Fruit fly (Drosophila melanogaster) whole organism, embryonic: ENCODE results near the gene Bacc.
A peak's percentile ranks its signal among the peaks of the same experiment; 100 is the strongest.

Experiments used
- Bdp1 ChIP-seq: fragments of 200-800 bp; sonication (Bioruptor generic); optimal IDR thresholded peaks from 3 replicates; lab custom pipeline; 2016; ENCODE audit warnings: missing biosample characterization, missing genetic modification characterization
- CG1024 ChIP-seq: fragments of 200-800 bp; sonication (Bioruptor generic); IDR thresholded peaks from 2 replicates; pipeline ENCODE4 v1.3.6; 2022; ENCODE audit warnings: missing biosample characterization, missing genetic modification characterization
- CG10267 ChIP-seq: fragments of 200-800 bp; sonication (Bioruptor generic); optimal IDR thresholded peaks from 2 replicates; lab custom pipeline; 2018; ENCODE audit warnings: missing biosample characterization, mild to moderate bottlenecking, missing genetic modification characterization, moderate library complexity
- CG10274 ChIP-seq: fragments of 200-800 bp; sonication (Bioruptor generic); optimal IDR thresholded peaks from 3 replicates; lab custom pipeline; 2017; ENCODE audit warnings: missing biosample characterization, mild to moderate bottlenecking, missing genetic modification characterization
- CG12769 ChIP-seq: fragments of 200-800 bp; sonication (Bioruptor generic); optimal IDR thresholded peaks from 2 replicates; lab custom pipeline; 2019; ENCODE audit warnings: missing biosample characterization, mild to moderate bottlenecking, missing genetic modification characterization, moderate library complexity
- CG14441 ChIP-seq: fragments of 200-800 bp; sonication (Bioruptor generic); IDR thresholded peaks from 2 replicates; pipeline ENCODE4 v1.3.6; 2022; ENCODE audit warnings: missing biosample characterization, missing genetic modification characterization
- CG14667 ChIP-seq: fragments of 200-800 bp; sonication (Bioruptor generic); IDR thresholded peaks from 2 replicates; pipeline ENCODE4 v1.3.6; 2022; ENCODE audit warnings: missing biosample characterization, missing genetic modification characterization
- CG16813 ChIP-seq: fragments of 200-800 bp; sonication (Bioruptor generic); IDR thresholded peaks from 3 replicates; pipeline ENCODE4 v1.3.6; 2022; ENCODE audit warnings: missing biosample characterization, missing genetic modification characterization; ENCODE audit not compliant: partially characterized antibody
- CG3065 ChIP-seq: fragments of 200-800 bp; sonication (Bioruptor generic); optimal IDR thresholded peaks from 2 replicates; lab custom pipeline; 2016; ENCODE audit warnings: missing biosample characterization, missing genetic modification characterization
- CG32532 ChIP-seq: fragments of 200-800 bp; sonication (Bioruptor generic); IDR thresholded peaks from 2 replicates; pipeline ENCODE4 v1.3.6; 2022; ENCODE audit warnings: missing biosample characterization, missing genetic modification characterization
- CG32767 ChIP-seq: fragments of 200-800 bp; sonication (Bioruptor generic); IDR thresholded peaks from 2 replicates; pipeline ENCODE4 v1.3.6; 2022; ENCODE audit warnings: missing biosample characterization, missing genetic modification characterization
- CG3281 ChIP-seq: fragments of 200-800 bp; sonication (Bioruptor generic); optimal IDR thresholded peaks from 3 replicates; lab custom pipeline; 2017; ENCODE audit warnings: missing biosample characterization, mild to moderate bottlenecking, missing genetic modification characterization
- CG4328 ChIP-seq: fragments of 200-800 bp; sonication (Bioruptor generic); optimal IDR thresholded peaks from 3 replicates; lab custom pipeline; 2017; ENCODE audit warnings: missing biosample characterization, missing genetic modification reagents, missing genetic modification characterization
- CG9437 ChIP-seq: fragments of 200-800 bp; sonication (Bioruptor generic); optimal IDR thresholded peaks from 2 replicates; lab custom pipeline; 2018; ENCODE audit warnings: missing biosample characterization, mild to moderate bottlenecking, missing genetic modification characterization
- CkIIα-i1 ChIP-seq: fragments of 200-800 bp; sonication (Bioruptor generic); IDR thresholded peaks from 2 replicates; pipeline ENCODE4 v1.3.6; 2022; ENCODE audit warnings: missing biosample characterization, missing genetic modification characterization
- Deaf1 ChIP-seq: fragments of 200-800 bp; optimal IDR thresholded peaks from 3 replicates; lab custom pipeline; 2019; ENCODE audit warnings: missing biosample characterization, mild to moderate bottlenecking, missing genetic modification characterization, moderate library complexity
- Dip3 ChIP-seq: fragments of 200-800 bp; sonication (Bioruptor generic); optimal IDR thresholded peaks from 3 replicates; lab custom pipeline; 2016; ENCODE audit warnings: missing biosample characterization, missing genetic modification characterization
- GATAe ChIP-seq: fragments of 200-800 bp; sonication (Bioruptor generic); conservative IDR thresholded peaks from 2 replicates; pipeline ENCODE4 v1.3.6; 2022; ENCODE audit warnings: missing biosample characterization, missing genetic modification characterization
- Hmr ChIP-seq: fragments of 200-800 bp; sonication (Bioruptor generic); optimal IDR thresholded peaks from 3 replicates; lab custom pipeline; 2017; ENCODE audit warnings: mild to moderate bottlenecking, missing biosample characterization, missing genetic modification reagents, missing genetic modification characterization
- Mad ChIP-seq: fragments of 200-800 bp; sonication (Bioruptor generic); optimal IDR thresholded peaks from 2 replicates; lab custom pipeline; 2016; ENCODE audit warnings: missing biosample characterization, missing genetic modification characterization
- Ssrp ChIP-seq: fragments of 200-800 bp; sonication (Bioruptor generic); optimal IDR thresholded peaks from 2 replicates; lab custom pipeline; 2018; ENCODE audit warnings: missing biosample characterization, mild to moderate bottlenecking, missing genetic modification characterization, moderate library complexity
- TFAM ChIP-seq: fragments of 200-800 bp; sonication (Bioruptor generic); optimal IDR thresholded peaks from 2 replicates; lab custom pipeline; 2017; ENCODE audit warnings: missing biosample characterization, missing genetic modification characterization, inconsistent platforms
- Taf1 ChIP-seq: fragments of 200-800 bp; sonication (Bioruptor generic); IDR thresholded peaks from 2 replicates; pipeline ENCODE4 v1.3.6; 2022; ENCODE audit warnings: missing biosample characterization, missing genetic modification characterization
- Usf ChIP-seq: fragments of 200-800 bp; sonication (Bioruptor generic); optimal IDR thresholded peaks from 2 replicates; lab custom pipeline; 2017; ENCODE audit warnings: missing genotype, missing biosample characterization, missing genetic modification characterization
- ab ChIP-seq: fragments of 200-800 bp; sonication (Bioruptor generic); optimal IDR thresholded peaks from 2 replicates; lab custom pipeline; 2016; ENCODE audit warnings: missing biosample characterization, missing genetic modification characterization
- bcd ChIP-seq: fragments of 200-800 bp; sonication (Bioruptor generic); optimal IDR thresholded peaks from 2 replicates; lab custom pipeline; 2017; ENCODE audit warnings: missing biosample characterization, mild to moderate bottlenecking, missing genetic modification characterization
- bigmax ChIP-seq: fragments of 200-800 bp; sonication (Bioruptor generic); optimal IDR thresholded peaks from 2 replicates; lab custom pipeline; 2018; ENCODE audit warnings: missing biosample characterization, mild to moderate bottlenecking, missing genetic modification characterization
- bsh ChIP-seq, 2 experiments: fragments of 200-800 bp; sonication (Bioruptor generic); optimal IDR thresholded peaks; 2 replicates each; lab custom pipeline; 2017 to 2018; ENCODE audit warnings: mild to moderate bottlenecking in 2 of 2, missing biosample characterization in 2 of 2, missing genetic modification characterization in 2 of 2, moderate library complexity in 1 of 2
- caup ChIP-seq: fragments of 200-800 bp; sonication (Bioruptor generic); optimal IDR thresholded peaks from 3 replicates; lab custom pipeline; 2017; ENCODE audit warnings: missing biosample characterization, mild to moderate bottlenecking, missing genetic modification characterization, moderate library complexity; ENCODE audit not compliant: severe bottlenecking
- chn ChIP-seq: fragments of 200-800 bp; sonication (Bioruptor generic); optimal IDR thresholded peaks from 2 replicates; lab custom pipeline; 2016; ENCODE audit warnings: missing biosample characterization, missing genetic modification characterization
- corto ChIP-seq: fragments of 200-800 bp; sonication (Bioruptor generic); optimal IDR thresholded peaks from 2 replicates; lab custom pipeline; 2016; ENCODE audit warnings: missing biosample characterization, mild to moderate bottlenecking, missing genetic modification characterization, moderate library complexity
- croc ChIP-seq: fragments of 200-800 bp; sonication (Bioruptor generic); conservative IDR thresholded peaks from 3 replicates; pipeline ENCODE4 v1.3.6; 2022; ENCODE audit warnings: missing biosample characterization, missing genetic modification characterization
- crol ChIP-seq: fragments of 200-800 bp; sonication (Bioruptor generic); IDR thresholded peaks from 2 replicates; pipeline ENCODE4 v1.3.6; 2022; ENCODE audit warnings: missing biosample characterization, missing genetic modification characterization
- crp ChIP-seq, 2 experiments: fragments of 200-800 bp; sonication (Bioruptor generic); optimal IDR thresholded peaks; 2 replicates in 1 of 2; 3 replicates in 1 of 2; lab custom pipeline; 2017; ENCODE audit warnings: missing biosample characterization in 2 of 2, missing genetic modification characterization in 2 of 2, mild to moderate bottlenecking in 1 of 2, moderate library complexity in 1 of 2
- en ChIP-seq: fragments of 200-800 bp; sonication (Bioruptor generic); optimal IDR thresholded peaks from 2 replicates; lab custom pipeline; 2016; ENCODE audit warnings: missing biosample characterization, missing genetic modification characterization
- fd102C ChIP-seq: fragments of 200-800 bp; sonication (Bioruptor generic); optimal IDR thresholded peaks from 2 replicates; lab custom pipeline; 2018; ENCODE audit warnings: missing biosample characterization, mild to moderate bottlenecking, missing genetic modification characterization, moderate library complexity
- fru ChIP-seq: fragments of >200 bp; optimal IDR thresholded peaks from 2 replicates; lab custom pipeline; 2017
- fu2 ChIP-seq: fragments of 200-800 bp; sonication (Bioruptor generic); optimal IDR thresholded peaks from 2 replicates; lab custom pipeline; 2016; ENCODE audit warnings: missing biosample characterization, missing genetic modification characterization
- h ChIP-seq: fragments of >200 bp; optimal IDR thresholded peaks from 2 replicates; lab custom pipeline; 2017
- lbe ChIP-seq: fragments of 200-800 bp; sonication (Bioruptor generic); optimal IDR thresholded peaks from 2 replicates; lab custom pipeline; 2016; ENCODE audit warnings: missing biosample characterization, mild to moderate bottlenecking, missing genetic modification characterization
- lmd ChIP-seq: fragments of 200-800 bp; sonication (Bioruptor generic); IDR thresholded peaks from 2 replicates; pipeline ENCODE4 v1.3.6; 2022; ENCODE audit warnings: missing biosample characterization, missing genetic modification characterization
- pb ChIP-seq: fragments of 200-800 bp; sonication (Bioruptor generic); optimal IDR thresholded peaks from 3 replicates; lab custom pipeline; 2016; ENCODE audit warnings: missing biosample characterization, missing genetic modification characterization
- pnt ChIP-seq: fragments of 200-800 bp; sonication (Bioruptor generic); optimal IDR thresholded peaks from 3 replicates; lab custom pipeline; 2016; ENCODE audit warnings: missing biosample characterization, missing genetic modification characterization
- scrt ChIP-seq: fragments of 200-800 bp; sonication (Bioruptor generic); optimal IDR thresholded peaks from 2 replicates; lab custom pipeline; 2018; ENCODE audit warnings: missing biosample characterization, mild to moderate bottlenecking, missing genetic modification characterization, moderate library complexity
- sens ChIP-seq: fragments of 200-800 bp; sonication (Bioruptor generic); peaks from one replicate; lab custom pipeline; 2016; ENCODE audit warnings: missing biosample characterization, missing genetic modification characterization
- seq ChIP-seq: fragments of 200-800 bp; sonication (Bioruptor generic); IDR thresholded peaks from 2 replicates; pipeline ENCODE4 v1.3.6; 2022; ENCODE audit warnings: missing biosample characterization, missing genetic modification characterization
- sqz ChIP-seq: fragments of 200-800 bp; sonication (Bioruptor generic); optimal IDR thresholded peaks from 3 replicates; lab custom pipeline; 2018; ENCODE audit warnings: missing biosample characterization, mild to moderate bottlenecking, missing genetic modification characterization
- twi ChIP-seq: fragments of 200-800 bp; optimal IDR thresholded peaks from 2 replicates; lab custom pipeline; 2019; ENCODE audit warnings: missing biosample characterization, mild to moderate bottlenecking, missing genetic modification characterization, moderate library complexity
- vvl ChIP-seq: fragments of 200-800 bp; sonication (Bioruptor generic); IDR thresholded peaks from 2 replicates; pipeline ENCODE4 v1.3.6; 2022; ENCODE audit warnings: missing biosample characterization, missing genetic modification characterization
- wdn ChIP-seq: fragments of 200-800 bp; sonication (Bioruptor generic); IDR thresholded peaks from 2 replicates; pipeline ENCODE4 v1.3.6; 2022; ENCODE audit warnings: missing biosample characterization, missing genetic modification characterization

The Bacc gene

DNA sequence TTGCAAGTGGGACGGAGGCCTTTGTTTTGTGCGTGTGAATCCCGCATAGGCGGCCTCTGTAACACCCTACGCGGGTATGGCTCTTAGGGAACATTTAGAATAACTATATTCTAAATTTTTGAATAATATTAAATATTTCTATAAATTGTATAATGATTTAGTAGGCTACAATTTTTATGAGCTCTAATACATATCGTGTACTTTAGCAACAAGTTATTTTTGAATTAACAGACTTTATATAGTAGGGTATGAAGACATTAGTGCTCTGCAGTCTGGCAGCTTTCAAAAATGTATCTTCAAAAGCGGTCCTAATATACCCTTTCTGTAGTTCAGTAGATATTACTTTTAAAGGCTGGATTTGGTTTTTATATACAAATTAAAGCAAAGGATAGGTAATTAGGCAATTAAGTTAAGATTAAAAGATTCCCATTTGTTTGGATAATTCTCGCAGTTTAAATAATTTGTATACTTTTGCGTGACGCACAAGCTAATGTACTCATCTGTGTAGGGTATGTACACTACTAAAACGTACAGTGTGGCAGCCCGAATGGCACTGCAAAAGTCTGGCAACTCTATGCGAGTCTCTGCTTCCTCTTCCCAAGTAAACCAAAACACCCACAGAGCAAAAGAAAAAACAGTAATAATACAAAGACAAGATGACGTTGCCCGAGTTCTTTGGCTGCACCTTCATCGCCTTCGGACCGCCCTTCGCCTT, 13.6 kb downstream of the Bacc start, which contains the start of the genes Snx21 and aph-1 (continued):
- TF ChIP-seq CG3281 (GFP tag; lab: Kevin White, UChicago) (peak; percentile 93), fu2 (GFP tag; lab: Kevin White, UChicago) (peak; percentile 80), lbe (GFP tag; lab: Kevin White, UChicago) (peak; percentile 88), Dip3 (GFP tag; lab: Kevin White, UChicago) (peak; percentile 93), CG12769 (peak; percentile 78), TFAM (GFP tag; lab: Kevin White, UChicago) (peak; percentile 16), corto (GFP tag; lab: Kevin White, UChicago) (peak; percentile 90), sqz (peak; percentile 92), Bdp1 (peak; percentile 66), ab (GFP tag; lab: Kevin White, UChicago) (peak; percentile 75), CG9437 (GFP tag; lab: Kevin White, UChicago) (peak; percentile 89), Deaf1 (peak; percentile 75), CG14667 (GFP tag; lab: Robert Waterston, UW) (peak; percentile 77), CG14441 (GFP tag; lab: Robert Waterston, UW) (peak; percentile 84), CG16813 (GFP tag; lab: Robert Waterston, UW) (peak; percentile 18; the same call in 1 of the 3 replicates), CG3065 (GFP tag; lab: Kevin White, UChicago) (peak; percentile 51), Ssrp (peak; percentile 90), Taf1 (GFP tag; lab: Robert Waterston, UW) (peak; percentile 74), vvl (GFP tag; lab: Robert Waterston, UW) (peak; percentile 94), CG10274 (peak; percentile 99), croc (GFP tag; lab: Robert Waterston, UW) (peak; percentile 83), chn (GFP tag; lab: Kevin White, UChicago) (peak; percentile 89), pb (GFP tag; lab: Kevin White, UChicago) (peak; percentile 74), crol (GFP tag; lab: Robert Waterston, UW) (peak; percentile 32; the same call in 1 of the 2 replicates), scrt (GFP tag; lab: Kevin White, UChicago) (peak; percentile 90), bsh (GFP tag; optimal IDR thresholded peaks at IDR 0.05; lab: Kevin White, UChicago) (peak; percentile 64 to 93), caup (GFP tag; lab: Kevin White, UChicago) (peak; percentile 92), pnt (peak; percentile 89), CG1024 (GFP tag; lab: Robert Waterston, UW) (peak; percentile 47; the same call in 1 of the 2 replicates), Mad (GFP tag; lab: Kevin White, UChicago) (peak; percentile 79), CG32767 (GFP tag; lab: Robert Waterston, UW) (peak; percentile 89), lmd (peak; percentile 91), seq (GFP tag; lab: Robert Waterston, UW) (peak; percentile 87), bigmax (GFP tag; lab: Kevin White, UChicago) (no peak), bcd (GFP tag; lab: Kevin White, UChicago) (peak; percentile 91), CkIIα-i1 (no peak), crp (GFP tag; optimal IDR thresholded peaks at IDR 0.05; lab: Kevin White, UChicago) (peak in 1 of 2 experiments; percentile 54), wdn (peak; percentile 83), h (lab: Kevin White, UChicago) (no peak), CG32532 (GFP tag; lab: Robert Waterston, UW) (peak; percentile 92), fru (lab: Kevin White, UChicago) (no peak), en (peak; percentile 72), Usf (GFP tag; lab: Kevin White, UChicago) (peak; percentile 83), GATAe (GFP tag; lab: Robert Waterston, UW) (peak; percentile 80), twi (tag; lab: Kevin White, UChicago) (peak; percentile 86), CG10267 (tag; lab: Kevin White, UChicago) (peak; percentile 86), Hmr (GFP tag; lab: Kevin White, UChicago) (peak; percentile 95), sens (peak; percentile 98), CG4328 (GFP tag; lab: Kevin White, UChicago) (peak; percentile 93), fd102C (peak; percentile 28)
